Worm (Caenorhabditis elegans) whole organism, early embryonic: ENCODE data around the gene ptp-4A2.

Experiments
- B0310.2 ChIP-seq: sonication (generic microtip); optimal IDR thresholded peaks from 2 replicates; lab custom pipeline; 2016; ENCODE audit warnings: mild to moderate bottlenecking, missing genetic modification characterization, missing compliant biosample characterization
- F13C5.2 ChIP-seq: sonication (generic microtip); optimal IDR thresholded peaks from 2 replicates; lab custom pipeline; 2017; ENCODE audit warnings: mild to moderate bottlenecking, missing genetic modification characterization, inconsistent platforms, missing compliant biosample characterization
- aly-1 ChIP-seq: sonication (generic microtip); optimal IDR thresholded peaks from 2 replicates; lab custom pipeline; 2016; ENCODE audit warnings: missing genetic modification characterization, missing compliant biosample characterization
- ama-1 ChIP-seq: fragments of 150-350 bp; optimal IDR thresholded peaks from 2 replicates; lab custom pipeline; 2014
- ceh-13 ChIP-seq: fragments of 200-800 bp; sonication (Bioruptor generic); optimal IDR thresholded peaks from 2 replicates; lab custom pipeline; 2018; ENCODE audit warnings: mild to moderate bottlenecking, missing genetic modification characterization, missing compliant biosample characterization
- ceh-36 ChIP-seq: sonication (generic microtip); optimal IDR thresholded peaks from 2 replicates; lab custom pipeline; 2016; ENCODE audit warnings: missing genetic modification characterization, inconsistent platforms, missing compliant biosample characterization
- ets-7 ChIP-seq: sonication (generic microtip); optimal IDR thresholded peaks from 2 replicates; lab custom pipeline; 2016; ENCODE audit warnings: missing genotype, missing genetic modification characterization, missing compliant biosample characterization
- flt-1 ChIP-seq: fragments of 200-800 bp; sonication (Bioruptor generic); IDR thresholded peaks from 2 replicates; pipeline ENCODE4 v1.3.6; 2022; ENCODE audit warnings: missing genetic modification characterization, missing compliant biosample characterization
- hmbx-1 ChIP-seq: sonication (generic microtip); optimal IDR thresholded peaks from 2 replicates; lab custom pipeline; 2016; ENCODE audit warnings: mild to moderate bottlenecking, missing genetic modification characterization, missing compliant biosample characterization
- hmg-4 ChIP-seq: fragments of 200-800 bp; sonication (Bioruptor generic); optimal IDR thresholded peaks from 2 replicates; lab custom pipeline; 2018; ENCODE audit warnings: mild to moderate bottlenecking, missing genetic modification characterization, missing compliant biosample characterization
- hnd-1 ChIP-seq: sonication (generic microtip); optimal IDR thresholded peaks from 2 replicates; lab custom pipeline; 2016; ENCODE audit warnings: missing genetic modification characterization, missing compliant biosample characterization
- pes-1 ChIP-seq: fragments of 200-800 bp; sonication (Bioruptor generic); IDR thresholded peaks from 2 replicates; pipeline ENCODE4 v1.3.6; 2022; ENCODE audit warnings: missing genetic modification reagents, missing genetic modification characterization, missing compliant biosample characterization
- scrt-1 ChIP-seq: fragments of 200-800 bp; sonication (Bioruptor generic); IDR thresholded peaks from 2 replicates; pipeline ENCODE4 v1.3.6; 2022; ENCODE audit warnings: missing genetic modification characterization, missing compliant biosample characterization
- sea-1 ChIP-seq: fragments of 200-800 bp; sonication (Bioruptor generic); conservative IDR thresholded peaks from 2 replicates; pipeline ENCODE4 v1.3.6; 2022; ENCODE audit warnings: missing genetic modification characterization, missing compliant biosample characterization
- tbx-11 ChIP-seq: fragments of 200-800 bp; sonication (Bioruptor generic); IDR thresholded peaks from 2 replicates; pipeline ENCODE4 v1.3.6; 2022; ENCODE audit warnings: missing genetic modification characterization, missing compliant biosample characterization
- tbx-37 ChIP-seq: fragments of 200-800 bp; sonication (Bioruptor generic); conservative IDR thresholded peaks from 2 replicates; pipeline ENCODE4 v1.3.6; 2022; ENCODE audit warnings: missing genetic modification reagents, missing genetic modification characterization, missing compliant biosample characterization
- tra-4 ChIP-seq: sonication (generic microtip); optimal IDR thresholded peaks from 2 replicates; lab custom pipeline; 2017; ENCODE audit warnings: missing genetic modification characterization, missing compliant biosample characterization

Gene ptp-4A2

ce11 chrX:3968209-3968960 is 25.3 kb upstream of the ptp-4A2 start, which contains the start of gene C16B8.3:
Gene C16B8.3, minus strand, starts transcription at chrX:3968634.
- no peak for TF ChIP-seq aly-1 (tag; lab: Kevin White, UChicago)
- TF ChIP-seq hnd-1 (tag; lab: Kevin White, UChicago) = no peak
- no peak for TF ChIP-seq ama-1
- no peak for TF ChIP-seq ceh-13 (GFP tag; lab: Kevin White, UChicago)
- no peak for TF ChIP-seq ets-7
- TF ChIP-seq sea-1 (GFP tag; lab: Robert Waterston, UW) = no peak
- TF ChIP-seq B0310.2 (tag; lab: Kevin White, UChicago) = no peak
- no peak for TF ChIP-seq flt-1 (GFP tag; lab: Robert Waterston, UW)
- TF ChIP-seq scrt-1 (GFP tag; lab: Robert Waterston, UW) = no peak
- TF ChIP-seq F13C5.2 (tag; lab: Kevin White, UChicago) = no peak
- no peak for TF ChIP-seq hmbx-1 (tag; lab: Kevin White, UChicago)
- no peak for TF ChIP-seq tbx-37 (GFP tag; lab: Robert Waterston, UW)

DNA sequence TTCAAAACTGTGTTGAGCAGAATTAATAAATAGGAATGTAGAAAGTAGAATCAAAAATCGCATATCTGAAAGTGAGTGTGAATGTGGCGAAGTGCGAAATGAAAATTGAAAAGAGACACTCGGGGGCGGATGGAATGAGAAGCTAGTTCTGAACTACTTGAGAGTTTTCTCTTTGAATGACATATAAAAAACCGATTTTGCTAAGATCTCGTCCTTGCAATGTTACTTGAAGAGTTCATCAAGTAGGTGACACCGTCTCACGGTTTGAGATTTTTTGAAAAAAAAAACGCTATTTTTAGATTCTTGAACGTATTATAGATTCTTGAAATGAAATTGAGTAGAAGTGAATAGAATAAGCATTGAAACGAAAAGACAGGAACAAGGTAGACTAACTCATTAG is 23.2 kb upstream of the ptp-4A2 start, which contains the start of gene C16B8.2:
Gene C16B8.2 (minus strand): TSS at position 101 of the 400 bp plus-strand sequence.
- TF ChIP-seq tbx-11 (GFP tag; lab: Robert Waterston, UW) (no peak), tra-4 (no peak), B0310.2 (tag; lab: Kevin White, UChicago) (no peak), ets-7 (no peak), flt-1 (GFP tag; lab: Robert Waterston, UW) (no peak), aly-1 (tag; lab: Kevin White, UChicago) (no peak), ceh-13 (GFP tag; lab: Kevin White, UChicago) (no peak), ceh-36 (no peak), sea-1 (GFP tag; lab: Robert Waterston, UW) (no peak), ama-1 (no peak), scrt-1 (GFP tag; lab: Robert Waterston, UW) (no peak), F13C5.2 (tag; lab: Kevin White, UChicago) (no peak)

DNA sequence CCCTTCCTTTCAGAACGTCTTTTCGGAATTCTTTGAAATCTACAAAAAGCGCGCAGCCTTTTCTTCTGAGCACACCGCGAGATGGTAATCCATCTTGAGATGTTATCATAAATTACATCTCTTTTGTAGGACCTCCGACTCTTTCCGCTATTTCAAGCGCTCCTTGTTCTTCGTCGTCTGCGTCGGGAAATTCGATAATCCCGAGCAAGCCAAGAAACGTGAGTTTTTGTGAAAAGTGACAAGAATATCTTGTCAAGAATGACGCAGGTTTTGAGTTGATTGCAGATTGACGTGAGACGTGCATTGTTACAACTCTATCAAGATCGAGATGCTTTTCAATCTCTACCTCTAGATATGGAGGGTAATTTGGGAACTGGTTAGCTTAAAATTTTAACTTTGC is 17.2 kb upstream of the ptp-4A2 start:
- TF ChIP-seq tbx-37 (GFP tag; lab: Robert Waterston, UW) (no peak), ceh-13 (GFP tag; lab: Kevin White, UChicago) (no peak), pes-1 (no peak), flt-1 (GFP tag; lab: Robert Waterston, UW) (no peak), scrt-1 (GFP tag; lab: Robert Waterston, UW) (no peak), aly-1 (tag; lab: Kevin White, UChicago) (no peak), hmbx-1 (tag; lab: Kevin White, UChicago) (no peak), hmg-4 (GFP tag; lab: Kevin White, UChicago) (no peak), ets-7 (no peak), hnd-1 (tag; lab: Kevin White, UChicago) (no peak), tbx-11 (GFP tag; lab: Robert Waterston, UW) (no peak), F13C5.2 (tag; lab: Kevin White, UChicago) (no peak), ama-1 (no peak), ceh-36 (no peak), sea-1 (GFP tag; lab: Robert Waterston, UW) (no peak), B0310.2 (tag; lab: Kevin White, UChicago) (no peak)

DNA sequence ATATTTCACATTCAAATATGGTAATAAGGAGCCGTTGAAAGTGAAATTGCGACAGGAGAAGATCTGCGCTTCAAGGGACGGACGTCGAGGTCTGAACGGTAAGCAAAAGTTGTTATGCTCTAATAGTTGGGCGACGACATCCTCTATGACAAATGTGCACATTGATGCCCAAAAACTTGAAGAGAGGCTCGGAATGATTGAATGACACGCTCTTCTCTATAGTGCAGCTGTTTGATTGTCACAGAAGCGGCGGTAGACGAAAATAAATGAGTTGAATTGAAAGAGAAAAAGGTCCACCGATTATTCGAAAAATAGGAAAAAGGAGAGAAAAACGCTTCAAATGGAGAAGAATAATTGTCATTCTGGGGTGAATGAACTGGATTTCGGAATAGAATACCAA is 16.1 kb upstream of the ptp-4A2 start:
- TF ChIP-seq scrt-1 (GFP tag; lab: Robert Waterston, UW) = no peak
- no peak for TF ChIP-seq tbx-37 (GFP tag; lab: Robert Waterston, UW)
- TF ChIP-seq pes-1 = no peak
- TF ChIP-seq hmbx-1 (tag; lab: Kevin White, UChicago) = no peak
- no peak for TF ChIP-seq ceh-36
- TF ChIP-seq F13C5.2 (tag; lab: Kevin White, UChicago) = no peak
- no peak for TF ChIP-seq hnd-1 (tag; lab: Kevin White, UChicago)
- no peak for TF ChIP-seq flt-1 (GFP tag; lab: Robert Waterston, UW)
- no peak for TF ChIP-seq ceh-13 (GFP tag; lab: Kevin White, UChicago)
- TF ChIP-seq hmg-4 (GFP tag; lab: Kevin White, UChicago) = no peak
- TF ChIP-seq tbx-11 (GFP tag; lab: Robert Waterston, UW) = no peak
- TF ChIP-seq tra-4 = no peak
- TF ChIP-seq ama-1 = no peak
- no peak for TF ChIP-seq ets-7
- no peak for TF ChIP-seq B0310.2 (tag; lab: Kevin White, UChicago)
- TF ChIP-seq sea-1 (GFP tag; lab: Robert Waterston, UW) = no peak
- TF ChIP-seq aly-1 (tag; lab: Kevin White, UChicago) = no peak

ce11 chrX:3958252-3958651 is 15.1 kb upstream of the ptp-4A2 start, which contains the start of gene lin-18:
Gene lin-18, plus strand, starts transcription at chrX:3958552.
- TF ChIP-seq pes-1 (no peak), aly-1 (tag; lab: Kevin White, UChicago) (no peak), ets-7 (no peak), hnd-1 (tag; lab: Kevin White, UChicago) (no peak), ama-1 (no peak), ceh-13 (GFP tag; lab: Kevin White, UChicago) (no peak), tbx-37 (GFP tag; lab: Robert Waterston, UW) (no peak), scrt-1 (GFP tag; lab: Robert Waterston, UW) (no peak), hmbx-1 (tag; lab: Kevin White, UChicago) (no peak), ceh-36 (no peak), hmg-4 (GFP tag; lab: Kevin White, UChicago) (no peak), flt-1 (GFP tag; lab: Robert Waterston, UW) (no peak), F13C5.2 (tag; lab: Kevin White, UChicago) (no peak), tbx-11 (GFP tag; lab: Robert Waterston, UW) (no peak), tra-4 (no peak), sea-1 (GFP tag; lab: Robert Waterston, UW) (no peak)

- TF ChIP-seq aly-1 (tag; lab: Kevin White, UChicago) (no peak), tbx-11 (GFP tag; lab: Robert Waterston, UW) (no peak), ceh-13 (GFP tag; lab: Kevin White, UChicago) (no peak), tbx-37 (GFP tag; lab: Robert Waterston, UW) (no peak), pes-1 (no peak), B0310.2 (tag; lab: Kevin White, UChicago) (no peak), ceh-36 (no peak), tra-4 (no peak), scrt-1 (GFP tag; lab: Robert Waterston, UW) (no peak), sea-1 (GFP tag; lab: Robert Waterston, UW) (no peak), ets-7 (no peak), hmg-4 (GFP tag; lab: Kevin White, UChicago) (no peak), ama-1 (no peak), F13C5.2 (tag; lab: Kevin White, UChicago) (no peak), hmbx-1 (tag; lab: Kevin White, UChicago) (no peak), hnd-1 (tag; lab: Kevin White, UChicago) (no peak), flt-1 (GFP tag; lab: Robert Waterston, UW) (no peak)
Measured at ce11 chrX:3957475-3958204, 14.5 kb upstream of the ptp-4A2 start.
